Fruit fly (Drosophila melanogaster) S2 (cell line): ENCODE results near the gene CG46515.
"Not testable (repeated sequence)": the region's sequence is repeated elsewhere in the genome, so short reads cannot be mapped to it uniquely, and the experiment has no call there.

Experiments
- CG8478 ChIP-seq: fragments of >200 bp; optimal IDR thresholded peaks from 2 replicates; lab custom pipeline; 2018
- CTCF ChIP-seq, 2 experiments: fragments of >200 bp; optimal IDR thresholded peaks; 2 replicates each; lab custom pipeline; 2018

DNA sequence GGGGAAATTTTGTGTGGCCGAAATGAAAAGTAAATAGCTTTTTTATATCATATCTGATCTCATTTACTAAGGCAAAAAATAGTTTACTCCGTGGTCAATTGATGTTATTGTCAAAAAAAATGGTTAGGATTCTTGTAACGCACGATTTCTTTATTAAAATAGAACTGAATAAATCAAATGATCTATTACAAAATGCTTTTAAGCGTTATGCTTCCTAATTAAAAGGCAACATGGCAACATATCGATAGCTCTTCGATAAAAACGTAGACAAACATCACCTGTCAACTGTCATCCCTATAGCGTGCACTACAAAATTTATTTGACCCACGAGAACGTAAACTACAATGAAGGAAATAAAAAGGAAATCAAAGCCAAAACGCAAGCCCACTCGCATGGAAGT, 44.3 kb downstream of the CG46515 start, which contains the start of gene CG46522:
- not testable (repeated sequence) for TF ChIP-seq CG8478; CTCF (optimal IDR thresholded peaks at IDR 0.05; lab: Kevin White, UChicago)
